Worm (Caenorhabditis elegans): ENCODE results near the gene Y43F8B.2.
A peak's percentile ranks its signal among the peaks of the same experiment; 100 is the strongest.

Gene Y43F8B.2

DNA sequence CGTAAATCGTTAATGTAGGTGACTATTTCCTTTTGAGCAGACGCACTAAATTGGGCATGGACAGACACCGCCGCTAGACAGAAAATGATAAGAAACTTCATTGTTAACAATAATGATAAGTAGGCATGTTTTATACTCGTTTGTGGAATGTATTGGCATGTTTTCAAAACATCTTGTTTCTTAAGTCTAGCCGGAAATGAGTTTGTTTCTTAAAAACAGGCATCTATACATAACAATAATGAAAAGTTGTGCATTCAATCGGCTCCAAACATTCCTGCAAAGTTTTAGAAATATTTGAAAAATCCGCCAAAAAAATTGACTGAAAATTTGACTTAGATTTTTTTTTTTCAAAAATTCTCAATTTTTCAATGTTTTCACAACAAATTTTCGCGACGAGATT is 37.3 kb downstream of the Y43F8B.2 start, which contains the start of gene scl-21 (continued):
- TF ChIP-seq daf-8 (GFP tag; IDR thresholded peaks at IDR 0.05): no peak
- TF ChIP-seq Y105C5A.15 (GFP tag; IDR thresholded peaks at IDR 0.05): no peak
- no peak for TF ChIP-seq daf-16 (GFP tag; optimal IDR thresholded peaks at IDR 0.05)
- TF ChIP-seq daf-16 (tag; optimal IDR thresholded peaks at IDR 0.05): no peak

DNA sequence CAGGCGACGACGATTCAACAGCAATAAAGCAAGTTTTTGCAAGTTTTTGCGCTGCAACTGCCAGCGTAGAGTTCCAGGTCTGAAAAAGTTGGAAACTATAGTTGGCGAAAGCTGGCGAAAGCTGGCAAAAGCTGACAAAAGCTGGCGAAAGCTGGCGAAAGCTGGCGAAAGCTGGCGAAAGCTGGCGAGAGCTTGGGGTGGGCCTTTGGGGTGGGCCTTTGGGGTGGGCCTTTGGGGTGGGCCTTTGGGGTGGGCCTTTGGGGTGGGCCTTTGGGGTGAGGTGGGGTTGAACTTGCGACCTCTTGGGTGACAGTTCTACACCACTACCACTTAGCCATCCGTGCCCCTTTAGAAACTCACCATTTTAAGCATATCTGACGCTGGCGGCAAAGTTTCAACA is 37.8 kb downstream of the Y43F8B.2 start:
- TF ChIP-seq zag-1 (tag; optimal IDR thresholded peaks at IDR 0.05) (no peak), ctbp-1 (GFP tag; IDR thresholded peaks at IDR 0.05) (no peak), mes-2 (tag; optimal IDR thresholded peaks at IDR 0.05; ENCODE audit: poor library complexity, severe bottlenecking) (no peak), aha-1 (tag) (no peak), cey-2 (tag; optimal IDR thresholded peaks at IDR 0.05; ENCODE audit: borderline replicate concordance, insufficient read depth) (no peak), set-16 (GFP tag; IDR thresholded peaks at IDR 0.05) (peak; percentile 89), hlh-11 (tag; optimal IDR thresholded peaks at IDR 0.05) (no peak), unc-62 (GFP tag; optimal IDR thresholded peaks at IDR 0.05 in 1 of 2) (no peak), unc-62 (tag; optimal IDR thresholded peaks at IDR 0.05) (no peak), snpc-1.2 (GFP tag; IDR thresholded peaks at IDR 0.05) (0 out of 2 replicates have a peak, but pooled peaks have one; percentile 20), nhr-111 (GFP tag; optimal IDR thresholded peaks at IDR 0.05) (no peak), ama-1 (optimal IDR thresholded peaks at IDR 0.05) (no peak)

DNA sequence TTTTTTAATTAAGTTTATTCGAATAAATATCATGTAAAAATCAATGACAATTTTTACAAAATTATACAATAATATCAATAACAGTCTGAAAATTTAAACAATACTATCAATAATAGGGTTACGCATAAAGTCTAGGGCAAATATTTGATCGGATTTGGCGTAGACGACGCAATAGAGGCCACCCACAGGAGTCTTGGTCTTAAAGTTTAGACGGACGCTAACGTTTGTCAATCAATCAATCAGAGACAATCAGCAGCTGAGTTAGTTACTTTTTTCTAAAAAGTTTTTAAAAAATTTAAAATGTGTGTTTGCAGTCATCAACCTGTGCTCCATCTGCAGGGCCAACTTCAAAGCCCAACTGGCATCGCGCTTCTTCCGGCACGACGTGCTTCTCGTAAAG is 41.6 kb downstream of the Y43F8B.2 start, which contains the start of gene Y43F8B.29:
Gene Y43F8B.29, plus strand, starts transcription at position 301 of the 400 bp plus-strand sequence.
- no peak for TF ChIP-seq ztf-11 (tag; optimal IDR thresholded peaks at IDR 0.05)
- TF ChIP-seq nhr-48 (tag; optimal IDR thresholded peaks at IDR 0.05): no peak
- no peak for TF ChIP-seq egl-43 (GFP tag; IDR thresholded peaks at IDR 0.05)
- no peak for TF ChIP-seq lin-39 (tag; optimal IDR thresholded peaks at IDR 0.05)
- no peak for TF ChIP-seq dmd-8 (GFP tag; IDR thresholded peaks at IDR 0.05)
- no peak for TF ChIP-seq Y75B8A.6 (GFP tag; IDR thresholded peaks at IDR 0.05)
- TF ChIP-seq zip-11 (GFP tag; IDR thresholded peaks at IDR 0.05): no peak
- TF ChIP-seq egl-27 (tag; optimal IDR thresholded peaks at IDR 0.05): no peak
- TF ChIP-seq Y105C5A.15 (GFP tag; IDR thresholded peaks at IDR 0.05): no peak
- no peak for TF ChIP-seq zip-2 (tag; optimal IDR thresholded peaks at IDR 0.05)
- no peak for TF ChIP-seq ceh-28 (tag; optimal IDR thresholded peaks at IDR 0.05)
- TF ChIP-seq nhr-41 (GFP tag; IDR thresholded peaks at IDR 0.05): no peak

DNA sequence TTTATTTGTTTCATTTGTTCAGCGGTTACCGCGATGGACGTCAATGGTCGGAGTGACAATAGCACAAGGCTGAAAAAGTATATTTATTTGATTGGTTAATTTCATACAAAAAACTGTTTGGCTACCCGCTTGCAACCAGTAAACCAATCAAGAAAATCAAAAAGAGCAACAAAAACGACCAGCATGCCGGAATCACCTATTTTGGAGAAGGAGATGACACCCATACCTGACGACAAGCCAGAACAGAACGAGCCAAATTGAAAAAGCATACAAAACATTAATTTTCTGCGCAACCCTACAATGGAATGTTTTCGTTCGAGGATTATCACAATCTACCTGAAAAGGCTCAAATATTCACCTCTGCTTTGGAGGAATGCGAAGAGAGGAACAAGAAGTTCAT is 42.4 kb downstream of the Y43F8B.2 start, which contains the start of gene Y43F8B.7:
Gene Y43F8B.7, plus strand, starts transcription at position 301 of the 400 bp plus-strand sequence.
- TF ChIP-seq lin-38 (GFP tag; IDR thresholded peaks at IDR 0.05): no peak
- TF ChIP-seq T26A8.4 (GFP tag; IDR thresholded peaks at IDR 0.05): no peak
- TF ChIP-seq dmd-8 (GFP tag; IDR thresholded peaks at IDR 0.05): no peak
- no peak for TF ChIP-seq attf-4 (tag; optimal IDR thresholded peaks at IDR 0.05)
- TF ChIP-seq ceh-82 (tag; optimal IDR thresholded peaks at IDR 0.05): no peak
- no peak for TF ChIP-seq unc-39 (tag; optimal IDR thresholded peaks at IDR 0.05)
- TF ChIP-seq nhr-102 (tag; optimal IDR thresholded peaks at IDR 0.05): no peak
- no peak for TF ChIP-seq madf-5 (GFP tag; IDR thresholded peaks at IDR 0.05)
- TF ChIP-seq mxl-3 (GFP tag; optimal IDR thresholded peaks at IDR 0.05): no peak
- no peak for TF ChIP-seq saeg-2 (GFP tag; IDR thresholded peaks at IDR 0.05)

DNA sequence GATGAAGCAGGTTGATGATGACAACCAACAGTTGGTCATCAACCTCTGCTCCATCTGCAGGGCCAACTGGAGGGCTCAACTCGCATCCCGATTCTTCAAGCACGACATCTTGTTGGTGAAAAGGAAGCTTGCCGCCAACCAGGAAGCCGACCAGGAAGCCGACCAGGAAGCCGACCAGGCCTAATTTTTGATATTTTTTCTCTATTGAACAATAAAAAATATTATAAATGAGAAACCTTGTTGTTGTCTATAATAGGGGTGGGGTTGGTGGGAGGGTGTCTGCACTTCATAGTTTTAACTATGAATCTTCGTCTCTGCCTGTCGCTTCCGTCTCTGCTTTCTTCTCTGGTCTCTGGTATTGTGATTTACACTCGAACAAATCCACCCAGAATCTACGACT is 47.2 kb downstream of the Y43F8B.2 start, which contains the start of gene Y43F8B.18:
Gene Y43F8B.18, plus strand, starts transcription at position 301 of the 400 bp plus-strand sequence.
- TF ChIP-seq hlh-11 (tag; optimal IDR thresholded peaks at IDR 0.05) (no peak), nhr-6 (tag; optimal IDR thresholded peaks at IDR 0.05) (no peak), dmd-6 (GFP tag; IDR thresholded peaks at IDR 0.05) (no peak), ceh-32 (tag; optimal IDR thresholded peaks at IDR 0.05; ENCODE audit: poor library complexity) (no peak), F26F4.8 (GFP tag; conservative IDR thresholded peaks at IDR 0.05) (no peak), aly-2 (tag; optimal IDR thresholded peaks at IDR 0.05) (no peak), ceh-28 (tag; optimal IDR thresholded peaks at IDR 0.05) (no peak)
